Fruit fly (Drosophila melanogaster) whole organism, embryonic: ENCODE data around the gene CG32032.
A peak's percentile ranks its signal among the peaks of the same experiment; 100 is the strongest.

ENCODE experiments used
- Abd-B ChIP-seq: fragments of 200-800 bp; sonication (Bioruptor generic); optimal IDR thresholded peaks from 2 replicates; lab custom pipeline; 2018; ENCODE audit warnings: missing biosample characterization, mild to moderate bottlenecking, missing genetic modification characterization, moderate library complexity
- Atf3 ChIP-seq: fragments of 200-800 bp; sonication (Bioruptor generic); optimal IDR thresholded peaks from 3 replicates; lab custom pipeline; 2016; ENCODE audit warnings: missing biosample characterization, missing genetic modification characterization
- B-H1 ChIP-seq: fragments of 200-800 bp; sonication (Bioruptor generic); IDR thresholded peaks from 3 replicates; pipeline ENCODE4 v1.3.6; 2022; ENCODE audit warnings: missing biosample characterization, missing genetic modification characterization
- BtbVII ChIP-seq: fragments of 200-800 bp; sonication (Bioruptor generic); optimal IDR thresholded peaks from 3 replicates; lab custom pipeline; 2017; ENCODE audit warnings: missing biosample characterization, mild to moderate bottlenecking, missing genetic modification characterization
- CG10321 ChIP-seq: fragments of 200-800 bp; sonication (Bioruptor generic); IDR thresholded peaks from 2 replicates; pipeline ENCODE4 v1.3.6; 2022; ENCODE audit warnings: missing biosample characterization, missing genetic modification characterization
- CG11247 ChIP-seq: fragments of 200-800 bp; sonication (Bioruptor generic); IDR thresholded peaks from 2 replicates; pipeline ENCODE4 v1.3.6; 2022; ENCODE audit warnings: missing biosample characterization, missing genetic modification characterization
- CG1603 ChIP-seq: fragments of 200-800 bp; sonication (Bioruptor generic); optimal IDR thresholded peaks from 2 replicates; lab custom pipeline; 2019; ENCODE audit warnings: missing biosample characterization, mild to moderate bottlenecking, missing genetic modification characterization, moderate library complexity
- CG17361 ChIP-seq: fragments of 200-800 bp; sonication (Bioruptor generic); IDR thresholded peaks from 3 replicates; pipeline ENCODE4 v1.3.6; 2022; ENCODE audit warnings: missing biosample characterization, missing genetic modification characterization
- CG18619 ChIP-seq: fragments of 200-800 bp; sonication (Bioruptor generic); optimal IDR thresholded peaks from 3 replicates; lab custom pipeline; 2017; ENCODE audit warnings: missing biosample characterization, mild to moderate bottlenecking, missing genetic modification characterization
- CG2202 ChIP-seq: fragments of 200-800 bp; sonication (Bioruptor generic); optimal IDR thresholded peaks from 2 replicates; lab custom pipeline; 2018; ENCODE audit warnings: missing biosample characterization, mild to moderate bottlenecking, missing genetic modification characterization
- CG2889 ChIP-seq: fragments of 200-800 bp; sonication (Bioruptor generic); IDR thresholded peaks from 3 replicates; pipeline ENCODE4 v1.3.6; 2022; ENCODE audit warnings: missing biosample characterization, missing genetic modification characterization
- CG34376 ChIP-seq: fragments of 200-800 bp; sonication (Bioruptor generic); optimal IDR thresholded peaks from 2 replicates; lab custom pipeline; 2018; ENCODE audit warnings: missing biosample characterization, mild to moderate bottlenecking, missing genetic modification characterization
- CG6791 ChIP-seq: fragments of 200-800 bp; sonication (Bioruptor generic); IDR thresholded peaks from 3 replicates; pipeline ENCODE4 v1.3.6; 2022; ENCODE audit warnings: missing biosample characterization, missing genetic modification characterization; ENCODE audit not compliant: partially characterized antibody
- CG7963 ChIP-seq: fragments of 200-800 bp; sonication (Bioruptor generic); IDR thresholded peaks from 3 replicates; pipeline ENCODE4 v1.3.6; 2022; ENCODE audit warnings: missing biosample characterization, missing genetic modification characterization; ENCODE audit not compliant: partially characterized antibody
- CG9797 ChIP-seq: fragments of 200-800 bp; sonication (Bioruptor generic); optimal IDR thresholded peaks from 3 replicates; lab custom pipeline; 2018; ENCODE audit warnings: missing biosample characterization, mild to moderate bottlenecking, missing genetic modification characterization
- CTCF ChIP-seq: fragments of 200-800 bp; sonication (Bioruptor generic); optimal IDR thresholded peaks from 2 replicates; lab custom pipeline; 2017; ENCODE audit warnings: missing biosample characterization, mild to moderate bottlenecking, missing genetic modification characterization, moderate library complexity
- CoRest ChIP-seq: fragments of 200-800 bp; sonication (Bioruptor generic); optimal IDR thresholded peaks from 3 replicates; lab custom pipeline; 2018; ENCODE audit warnings: missing biosample characterization, mild to moderate bottlenecking, missing genetic modification characterization, moderate library complexity
- D19B ChIP-seq: fragments of 200-800 bp; sonication (Bioruptor generic); optimal IDR thresholded peaks from 2 replicates; lab custom pipeline; 2017; ENCODE audit warnings: missing biosample characterization, mild to moderate bottlenecking, missing genetic modification characterization
- E2f2 ChIP-seq: fragments of 200-800 bp; sonication (Bioruptor generic); IDR thresholded peaks from 2 replicates; pipeline ENCODE4 v1.3.6; 2022; ENCODE audit warnings: missing biosample characterization, missing genetic modification characterization
- Elba2 ChIP-seq: fragments of 200-800 bp; sonication (Bioruptor generic); optimal IDR thresholded peaks from 3 replicates; lab custom pipeline; 2016; ENCODE audit warnings: missing biosample characterization, missing genetic modification characterization
- Fer2 ChIP-seq: fragments of 200-800 bp; sonication (Bioruptor generic); optimal IDR thresholded peaks from 2 replicates; lab custom pipeline; 2018; ENCODE audit warnings: missing biosample characterization, mild to moderate bottlenecking, missing genetic modification characterization, moderate library complexity
- GATAe ChIP-seq: fragments of 200-800 bp; sonication (Bioruptor generic); conservative IDR thresholded peaks from 2 replicates; pipeline ENCODE4 v1.3.6; 2022; ENCODE audit warnings: missing biosample characterization, missing genetic modification characterization
- Jarid2 ChIP-seq: fragments of 200-800 bp; sonication (Bioruptor generic); optimal IDR thresholded peaks from 3 replicates; lab custom pipeline; 2017; ENCODE audit warnings: mild to moderate bottlenecking, missing biosample characterization, missing genetic modification reagents, missing genetic modification characterization
- Lim3 ChIP-seq: fragments of 200-800 bp; sonication (Bioruptor generic); IDR thresholded peaks from 2 replicates; pipeline ENCODE4 v1.3.6; 2022; ENCODE audit warnings: missing biosample characterization, missing genetic modification characterization
- Lpt ChIP-seq: fragments of >200 bp; optimal IDR thresholded peaks from 2 replicates; lab custom pipeline; 2018; ENCODE audit warnings: missing biosample characterization, missing genetic modification characterization
- Mes4 ChIP-seq: fragments of 200-800 bp; sonication (Bioruptor generic); optimal IDR thresholded peaks from 2 replicates; lab custom pipeline; 2016; ENCODE audit warnings: missing biosample characterization, missing genetic modification characterization
- Mrtf ChIP-seq: fragments of 200-800 bp; sonication (Bioruptor generic); IDR thresholded peaks from 3 replicates; pipeline ENCODE4 v1.3.6; 2022; ENCODE audit warnings: missing biosample characterization, missing genetic modification characterization
- NC2α ChIP-seq: fragments of 200-800 bp; sonication (Bioruptor generic); optimal IDR thresholded peaks from 2 replicates; lab custom pipeline; 2016; ENCODE audit warnings: missing biosample characterization, missing genetic modification characterization
- NC2β ChIP-seq: fragments of 200-800 bp; sonication (Bioruptor generic); optimal IDR thresholded peaks from 2 replicates; lab custom pipeline; 2016; ENCODE audit warnings: missing biosample characterization, missing genetic modification characterization
- NFAT ChIP-seq: fragments of 200-800 bp; sonication (Bioruptor generic); IDR thresholded peaks from 2 replicates; pipeline ENCODE4 v1.3.6; 2022; ENCODE audit warnings: missing biosample characterization, missing genetic modification characterization
- Nf-YB ChIP-seq: fragments of 200-800 bp; sonication (Bioruptor generic); optimal IDR thresholded peaks from 3 replicates; lab custom pipeline; 2019; ENCODE audit warnings: missing biosample characterization, mild to moderate bottlenecking, missing genetic modification characterization, moderate library complexity
- Oaz ChIP-seq: fragments of 200-800 bp; sonication (Bioruptor generic); IDR thresholded peaks from 2 replicates; pipeline ENCODE4 v1.3.6; 2022; ENCODE audit warnings: missing biosample characterization, missing genetic modification characterization
- Optix ChIP-seq: fragments of 200-800 bp; sonication (Bioruptor generic); IDR thresholded peaks from 3 replicates; pipeline ENCODE4 v1.3.6; 2022; ENCODE audit warnings: missing biosample characterization, missing genetic modification characterization
- Xbp1 ChIP-seq: fragments of 200-800 bp; sonication (Bioruptor generic); optimal IDR thresholded peaks from 3 replicates; lab custom pipeline; 2016; ENCODE audit warnings: missing biosample characterization, mild to moderate bottlenecking, missing genetic modification characterization
- Xrp1 ChIP-seq: fragments of 200-800 bp; sonication (Bioruptor generic); IDR thresholded peaks from 2 replicates; pipeline ENCODE4 v1.3.6; 2022; ENCODE audit warnings: missing biosample characterization, missing genetic modification characterization
- abd-A ChIP-seq: fragments of 200-800 bp; sonication (Bioruptor generic); optimal IDR thresholded peaks from 3 replicates; lab custom pipeline; 2019; ENCODE audit warnings: missing biosample characterization, mild to moderate bottlenecking, missing genetic modification characterization, moderate library complexity
- chinmo ChIP-seq: fragments of 200-800 bp; sonication (Bioruptor generic); IDR thresholded peaks from 4 replicates; pipeline ENCODE4 v1.3.6; 2022; ENCODE audit warnings: missing biosample characterization, missing genetic modification characterization; ENCODE audit not compliant: partially characterized antibody
- gsb-n ChIP-seq: fragments of 200-800 bp; sonication (Bioruptor generic); optimal IDR thresholded peaks from 3 replicates; lab custom pipeline; 2018; ENCODE audit warnings: missing biosample characterization, mild to moderate bottlenecking, missing genetic modification characterization
- hbn ChIP-seq: fragments of 200-800 bp; sonication (Bioruptor generic); IDR thresholded peaks from 2 replicates; pipeline ENCODE4 v1.3.6; 2022; ENCODE audit warnings: missing biosample characterization, missing genetic modification characterization; ENCODE audit not compliant: partially characterized antibody
- jumu ChIP-seq: fragments of 200-800 bp; sonication (Bioruptor generic); optimal IDR thresholded peaks from 3 replicates; lab custom pipeline; 2016; ENCODE audit warnings: missing biosample characterization, missing genetic modification characterization
- lilli ChIP-seq: fragments of 200-800 bp; sonication (Bioruptor generic); optimal IDR thresholded peaks from 3 replicates; lab custom pipeline; 2016; ENCODE audit warnings: missing biosample characterization, missing genetic modification characterization
- oc ChIP-seq: fragments of 200-800 bp; sonication (Bioruptor generic); optimal IDR thresholded peaks from 2 replicates; lab custom pipeline; 2018; ENCODE audit warnings: missing biosample characterization, mild to moderate bottlenecking, missing genetic modification characterization, moderate library complexity
- odd ChIP-seq: fragments of 200-800 bp; sonication (Bioruptor generic); optimal IDR thresholded peaks from 2 replicates; lab custom pipeline; 2017; ENCODE audit warnings: missing biosample characterization, mild to moderate bottlenecking, missing genetic modification characterization
- p53 ChIP-seq: fragments of 200-800 bp; sonication (Bioruptor generic); optimal IDR thresholded peaks from 2 replicates; lab custom pipeline; 2016; ENCODE audit warnings: missing biosample characterization, missing genetic modification characterization
- pho ChIP-seq: fragments of 200-800 bp; sonication (Bioruptor generic); optimal IDR thresholded peaks from 2 replicates; lab custom pipeline; 2016; ENCODE audit warnings: missing biosample characterization, missing genetic modification characterization
- phol ChIP-seq: fragments of 200-800 bp; sonication (Bioruptor generic); optimal IDR thresholded peaks from 3 replicates; lab custom pipeline; 2018; ENCODE audit warnings: missing biosample characterization, mild to moderate bottlenecking, missing genetic modification characterization, moderate library complexity
- ro ChIP-seq: fragments of 200-800 bp; sonication (Bioruptor generic); IDR thresholded peaks from 2 replicates; pipeline ENCODE4 v1.3.6; 2022; ENCODE audit warnings: missing biosample characterization, missing genetic modification characterization
- sima ChIP-seq: fragments of 200-800 bp; sonication (Bioruptor generic); optimal IDR thresholded peaks from 2 replicates; lab custom pipeline; 2016; ENCODE audit warnings: missing biosample characterization, missing genetic modification characterization
- sob ChIP-seq: fragments of 200-800 bp; sonication (Bioruptor generic); IDR thresholded peaks from 2 replicates; pipeline ENCODE4 v1.3.6; 2022; ENCODE audit warnings: missing biosample characterization, missing genetic modification characterization
- tgo ChIP-seq: fragments of 200-800 bp; sonication (Bioruptor generic); IDR thresholded peaks from 3 replicates; pipeline ENCODE4 v1.3.6; 2022; ENCODE audit warnings: missing biosample characterization, missing genetic modification characterization
- tup ChIP-seq: fragments of 200-800 bp; sonication (Bioruptor generic); optimal IDR thresholded peaks from 2 replicates; lab custom pipeline; 2016; ENCODE audit warnings: missing biosample characterization, mild to moderate bottlenecking, missing genetic modification characterization, moderate library complexity
- z ChIP-seq: fragments of 200-800 bp; sonication (Bioruptor generic); IDR thresholded peaks from 3 replicates; pipeline ENCODE4 v1.3.6; 2022; ENCODE audit warnings: missing biosample characterization, missing genetic modification characterization
- zen2 ChIP-seq: fragments of 200-800 bp; sonication (Bioruptor generic); IDR thresholded peaks from 3 replicates; pipeline ENCODE4 v1.3.6; 2022; ENCODE audit warnings: missing biosample characterization, missing genetic modification characterization; ENCODE audit not compliant: partially characterized antibody

Gene CG32032

DNA sequence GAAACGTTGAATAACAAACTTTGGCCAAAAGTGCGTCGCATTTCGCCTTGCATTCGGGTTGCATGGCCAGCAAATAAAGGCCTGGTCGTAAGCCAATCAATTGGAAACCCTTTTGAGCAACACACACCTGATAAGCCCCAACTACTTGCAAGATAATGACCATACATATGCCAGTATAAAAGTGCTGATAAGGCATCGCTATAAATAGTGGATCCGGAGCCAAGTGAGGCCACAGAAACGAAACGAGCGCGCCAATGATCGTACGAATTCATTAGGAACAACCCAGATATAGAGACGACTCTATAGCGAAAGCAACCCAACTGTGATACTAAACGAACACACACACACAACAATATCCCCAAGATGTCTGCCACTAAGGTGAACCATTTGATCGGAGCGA, 3.8 kb downstream of the CG32032 start, which contains the start of gene CG13315:
Gene CG13315, plus strand, starts transcription at position 230 of the 400 bp plus-strand sequence.
- TF ChIP-seq oc (tag; lab: Kevin White, UChicago) (no peak), CG10321 (no peak), Jarid2 (peak; percentile 35), jumu (GFP tag; lab: Kevin White, UChicago) (no peak), Xbp1 (GFP tag; lab: Kevin White, UChicago) (no peak), p53 (no peak), chinmo (0 out of 4 replicates have a peak, but pooled peaks have one; percentile 44), abd-A (no peak), lilli (GFP tag; lab: Kevin White, UChicago) (peak; percentile 27), CG2202 (no peak), GATAe (peak; percentile 66), Lpt (GFP tag; lab: Kevin White, UChicago) (no peak), Atf3 (GFP tag; lab: Kevin White, UChicago) (no peak), D19B (GFP tag; lab: Kevin White, UChicago) (no peak), Nf-YB (no peak), CG34376 (GFP tag; lab: Kevin White, UChicago) (peak; percentile 77), CG11247 (no peak), Mrtf (GFP tag; lab: Robert Waterston, UW) (no peak), phol (no peak), zen2 (GFP tag; lab: Robert Waterston, UW) (no peak), Mes4 (GFP tag; lab: Kevin White, UChicago) (no peak), CoRest (no peak), Xrp1 (no peak), odd (GFP tag; lab: Kevin White, UChicago) (no peak), CG18619 (no peak), z (no peak), Lim3 (GFP tag; lab: Robert Waterston, UW) (no peak), Abd-B (no peak), Optix (GFP tag; lab: Robert Waterston, UW) (no peak), CG6791 (GFP tag; lab: Robert Waterston, UW) (no peak), CG17361 (GFP tag; lab: Robert Waterston, UW) (no peak), CG9797 (GFP tag; lab: Kevin White, UChicago) (no peak), CG1603 (tag; lab: Kevin White, UChicago) (no peak), tup (no peak), NC2α (GFP tag; lab: Kevin White, UChicago) (no peak), Elba2 (GFP tag; lab: Kevin White, UChicago) (no peak), hbn (GFP tag; lab: Robert Waterston, UW) (no peak), NC2β (no peak), ro (GFP tag; lab: Robert Waterston, UW) (no peak), E2f2 (GFP tag; lab: Robert Waterston, UW) (no peak), CG7963 (GFP tag; lab: Robert Waterston, UW) (no peak), NFAT (GFP tag; lab: Robert Waterston, UW) (no peak), tgo (no peak), Fer2 (tag; lab: Kevin White, UChicago) (no peak), CG2889 (GFP tag; lab: Robert Waterston, UW) (no peak), BtbVII (GFP tag; lab: Kevin White, UChicago) (no peak), pho (GFP tag; lab: Kevin White, UChicago) (no peak), B-H1 (GFP tag; lab: Robert Waterston, UW) (no peak), Oaz (GFP tag; lab: Robert Waterston, UW) (no peak), sima (GFP tag; lab: Kevin White, UChicago) (no peak), sob (no peak), gsb-n (tag; lab: Kevin White, UChicago) (no peak), CTCF (GFP tag; lab: Kevin White, UChicago) (no peak)
